Worm (Caenorhabditis elegans): ENCODE measurements around the gene cox-6B.

DNA sequence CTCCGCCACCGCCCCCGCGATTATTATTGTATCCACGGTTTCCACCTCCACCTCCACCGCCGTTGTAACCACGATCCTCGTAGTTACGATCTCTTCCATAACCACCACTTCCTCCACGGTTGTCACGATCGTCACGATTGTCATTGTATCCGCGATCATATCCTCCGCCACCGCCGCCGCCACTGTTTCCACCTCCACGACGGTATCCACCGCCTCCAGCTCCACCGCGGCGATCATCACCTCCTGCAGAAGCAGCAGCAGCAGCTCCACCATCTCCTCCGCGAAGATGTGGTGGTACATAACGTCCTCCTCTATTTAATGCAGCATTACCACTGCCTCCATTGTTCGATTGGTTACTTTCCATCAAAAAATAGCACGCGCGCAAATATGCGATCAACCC is 79.2 kb downstream of the cox-6B start, which contains the start of gene laf-1:
- TF ChIP-seq dmd-4 (tag; optimal IDR thresholded peaks at IDR 0.05; ENCODE audit: borderline replicate concordance) (no peak), tbx-7 (tag; optimal IDR thresholded peaks at IDR 0.05) (no peak), sox-4 (tag; optimal IDR thresholded peaks at IDR 0.05) (no peak), nhr-11 (tag; optimal IDR thresholded peaks at IDR 0.05) (no peak), ama-1 (optimal IDR thresholded peaks at IDR 0.05) (no peak), hlh-30 (tag; optimal IDR thresholded peaks at IDR 0.05; ENCODE audit: insufficient read depth) (no peak), pros-1 (tag; optimal IDR thresholded peaks at IDR 0.05) (no peak), tbx-2 (tag; optimal IDR thresholded peaks at IDR 0.05) (no peak), C08G9.2 (tag; optimal IDR thresholded peaks at IDR 0.05) (no peak), unc-55 (GFP tag; optimal IDR thresholded peaks at IDR 0.05) (no peak), pax-1 (tag; optimal IDR thresholded peaks at IDR 0.05) (no peak)
